Fruit fly (Drosophila melanogaster) whole organism, embryonic: Measurements from ENCODE around the gene CG6149.

Experiments
- Awh ChIP-seq: fragments of 200-800 bp; sonication (Bioruptor generic); IDR thresholded peaks from 2 replicates; pipeline ENCODE4, ENCODE4 v1.3.6; 2022; ENCODE audit warnings: missing biosample characterization, missing genetic modification characterization
- Bgb ChIP-seq: fragments of 200-800 bp; sonication (Bioruptor generic); IDR thresholded peaks from 2 replicates; pipeline ENCODE4 v1.3.6; 2022; ENCODE audit warnings: missing biosample characterization, missing genetic modification characterization; ENCODE audit not compliant: partially characterized antibody
- CG10366 ChIP-seq: fragments of 200-800 bp; sonication (Bioruptor generic); IDR thresholded peaks from 2 replicates; pipeline ENCODE4 v1.3.6; 2022; ENCODE audit warnings: missing biosample characterization, missing genetic modification characterization
- CG11504 ChIP-seq: fragments of 200-800 bp; sonication (Bioruptor generic); optimal IDR thresholded peaks from 3 replicates; lab custom pipeline; 2019; ENCODE audit warnings: missing biosample characterization, mild to moderate bottlenecking, missing genetic modification characterization, moderate library complexity
- CG14965 ChIP-seq: fragments of 200-800 bp; sonication (Bioruptor generic); optimal IDR thresholded peaks from 2 replicates; lab custom pipeline; 2016; ENCODE audit warnings: missing biosample characterization, missing genetic modification characterization, borderline replicate concordance
- CG15011 ChIP-seq: fragments of 200-800 bp; sonication (Bioruptor generic); optimal IDR thresholded peaks from 3 replicates; lab custom pipeline; 2018; ENCODE audit warnings: missing biosample characterization, mild to moderate bottlenecking, missing genetic modification characterization
- CG15601 ChIP-seq: fragments of 200-800 bp; sonication (Bioruptor generic); optimal IDR thresholded peaks from 3 replicates; lab custom pipeline; 2019; ENCODE audit warnings: missing biosample characterization, mild to moderate bottlenecking, missing genetic modification characterization, moderate library complexity
- CG16815 ChIP-seq: fragments of 200-800 bp; sonication (Bioruptor generic); optimal IDR thresholded peaks from 3 replicates; lab custom pipeline; 2017; ENCODE audit warnings: missing biosample characterization, mild to moderate bottlenecking, missing genetic modification characterization
- CG18476 ChIP-seq: fragments of 200-800 bp; sonication (Bioruptor generic); optimal IDR thresholded peaks from 2 replicates; lab custom pipeline; 2016; ENCODE audit warnings: missing biosample characterization, mild to moderate bottlenecking, missing genetic modification characterization
- CG2678 ChIP-seq: fragments of 200-800 bp; sonication (Bioruptor generic); optimal IDR thresholded peaks from 3 replicates; lab custom pipeline; 2019; ENCODE audit warnings: missing biosample characterization, mild to moderate bottlenecking, missing genetic modification characterization, moderate library complexity
- CG30403 ChIP-seq: fragments of 200-800 bp; sonication (Bioruptor generic); optimal IDR thresholded peaks from 3 replicates; lab custom pipeline; 2016; ENCODE audit warnings: missing biosample characterization, missing genetic modification characterization
- CG31441 ChIP-seq: fragments of 200-800 bp; sonication (Bioruptor generic); IDR thresholded peaks from 2 replicates; pipeline ENCODE4 v1.3.6; 2022; ENCODE audit warnings: missing biosample characterization, missing genetic modification characterization
- CG32532 ChIP-seq: fragments of 200-800 bp; sonication (Bioruptor generic); IDR thresholded peaks from 2 replicates; pipeline ENCODE4 v1.3.6; 2022; ENCODE audit warnings: missing biosample characterization, missing genetic modification characterization
- CG34224 ChIP-seq: fragments of 200-800 bp; sonication (Bioruptor generic); IDR thresholded peaks from 3 replicates; pipeline ENCODE4 v1.3.6; 2022; ENCODE audit warnings: missing biosample characterization, missing genetic modification characterization; ENCODE audit not compliant: partially characterized antibody
- CG6813 ChIP-seq: fragments of 200-800 bp; sonication (Bioruptor generic); optimal IDR thresholded peaks from 2 replicates; lab custom pipeline; 2017; ENCODE audit warnings: missing biosample characterization, missing genetic modification characterization, mild to moderate bottlenecking, moderate library complexity, missing genetic modification reagents
- CG7786 ChIP-seq: fragments of 200-800 bp; sonication (Bioruptor generic); optimal IDR thresholded peaks from 2 replicates; lab custom pipeline; 2016; ENCODE audit warnings: missing biosample characterization, missing genetic modification characterization
- CG7839 ChIP-seq: fragments of 200-800 bp; sonication (Bioruptor generic); optimal IDR thresholded peaks from 3 replicates; lab custom pipeline; 2018; ENCODE audit warnings: missing biosample characterization, mild to moderate bottlenecking, missing genetic modification characterization, moderate library complexity
- CoRest ChIP-seq: fragments of 200-800 bp; sonication (Bioruptor generic); optimal IDR thresholded peaks from 3 replicates; lab custom pipeline; 2018; ENCODE audit warnings: missing biosample characterization, mild to moderate bottlenecking, missing genetic modification characterization, moderate library complexity
- D ChIP-seq, 2 experiments: fragments of 200-800 bp in 1 of 2; fragments of >200 bp in 1 of 2; sonication (Bioruptor generic) in 1 of 2; optimal IDR thresholded peaks; 2 replicates in 1 of 2; 3 replicates in 1 of 2; lab custom pipeline; 2017; ENCODE audit warnings: mild to moderate bottlenecking in 1 of 2, missing biosample characterization in 1 of 2, missing genetic modification characterization in 1 of 2, missing genetic modification reagents in 1 of 2
- Dek ChIP-seq: fragments of 200-800 bp; sonication (Bioruptor generic); optimal IDR thresholded peaks from 3 replicates; lab custom pipeline; 2019; ENCODE audit warnings: missing biosample characterization, mild to moderate bottlenecking, missing genetic modification characterization, moderate library complexity
- E2f2 ChIP-seq: fragments of 200-800 bp; sonication (Bioruptor generic); IDR thresholded peaks from 2 replicates; pipeline ENCODE4 v1.3.6; 2022; ENCODE audit warnings: missing biosample characterization, missing genetic modification characterization
- HLH3B ChIP-seq: fragments of 200-800 bp; sonication (Bioruptor generic); IDR thresholded peaks from 2 replicates; pipeline ENCODE4 v1.3.6; 2022; ENCODE audit warnings: missing biosample characterization, missing genetic modification characterization
- Hey ChIP-seq: fragments of 200-800 bp; sonication (Bioruptor generic); optimal IDR thresholded peaks from 3 replicates; lab custom pipeline; 2018; ENCODE audit warnings: missing biosample characterization, mild to moderate bottlenecking, missing genetic modification characterization
- Hr51 ChIP-seq, 2 experiments: fragments of 200-800 bp; sonication (Bioruptor generic); optimal IDR thresholded peaks; 2 replicates in 1 of 2; 3 replicates in 1 of 2; lab custom pipeline; 2016 to 2018; ENCODE audit warnings: missing biosample characterization in 2 of 2, missing genetic modification characterization in 2 of 2, mild to moderate bottlenecking in 1 of 2, moderate library complexity in 1 of 2
- Hr78 ChIP-seq, 2 experiments: fragments of 200-800 bp in 1 of 2; fragments of >200 bp in 1 of 2; sonication (Bioruptor generic) in 1 of 2; optimal IDR thresholded peaks; 2 replicates each; lab custom pipeline; 2017 to 2019; ENCODE audit warnings: missing biosample characterization in 2 of 2, missing genetic modification characterization in 2 of 2, mild to moderate bottlenecking in 1 of 2, moderate library complexity in 1 of 2
- Ptx1 ChIP-seq: fragments of 200-800 bp; sonication (Bioruptor generic); IDR thresholded peaks from 2 replicates; pipeline ENCODE4 v1.3.6; 2022; ENCODE audit warnings: missing biosample characterization, missing genetic modification characterization
- Sox100B ChIP-seq: fragments of 200-800 bp; sonication (Bioruptor generic); optimal IDR thresholded peaks from 3 replicates; lab custom pipeline; 2018; ENCODE audit warnings: missing biosample characterization, mild to moderate bottlenecking, missing genetic modification characterization
- Sox102F ChIP-seq: fragments of 200-800 bp; sonication (Bioruptor generic); optimal IDR thresholded peaks from 2 replicates; lab custom pipeline; 2018; ENCODE audit warnings: missing biosample characterization, mild to moderate bottlenecking, missing genetic modification characterization, moderate library complexity
- Ssrp ChIP-seq: fragments of 200-800 bp; sonication (Bioruptor generic); optimal IDR thresholded peaks from 2 replicates; lab custom pipeline; 2018; ENCODE audit warnings: missing biosample characterization, mild to moderate bottlenecking, missing genetic modification characterization, moderate library complexity
- ab ChIP-seq: fragments of 200-800 bp; sonication (Bioruptor generic); optimal IDR thresholded peaks from 2 replicates; lab custom pipeline; 2016; ENCODE audit warnings: missing biosample characterization, missing genetic modification characterization
- al ChIP-seq: fragments of 200-800 bp; sonication (Bioruptor generic); IDR thresholded peaks from 2 replicates; pipeline ENCODE4 v1.3.6; 2022; ENCODE audit warnings: missing biosample characterization, missing genetic modification characterization
- az2 ChIP-seq: fragments of 200-800 bp; sonication (Bioruptor generic); optimal IDR thresholded peaks from 3 replicates; lab custom pipeline; 2016; ENCODE audit warnings: missing biosample characterization, missing genetic modification characterization
- bsh ChIP-seq, 2 experiments: fragments of 200-800 bp; sonication (Bioruptor generic); optimal IDR thresholded peaks; 2 replicates each; lab custom pipeline; 2017 to 2018; ENCODE audit warnings: mild to moderate bottlenecking in 2 of 2, missing biosample characterization in 2 of 2, missing genetic modification characterization in 2 of 2, moderate library complexity in 1 of 2
- eve ChIP-seq, 2 experiments: fragments of >200 bp; optimal IDR thresholded peaks; 2 replicates each; lab custom pipeline; 2017; ENCODE audit warnings: missing biosample characterization in 2 of 2, missing genetic modification characterization in 2 of 2
- gsb-n ChIP-seq: fragments of 200-800 bp; sonication (Bioruptor generic); optimal IDR thresholded peaks from 3 replicates; lab custom pipeline; 2018; ENCODE audit warnings: missing biosample characterization, mild to moderate bottlenecking, missing genetic modification characterization
- hkb ChIP-seq, 2 experiments: fragments of 200-800 bp in 1 of 2; fragments of >200 bp in 1 of 2; sonication (Bioruptor generic) in 1 of 2; IDR thresholded peaks in 1 of 2; optimal IDR thresholded peaks in 1 of 2; 2 replicates each; pipeline versions ENCODE4 v1.3.6 to Lab custom; 2017 to 2022; ENCODE audit warnings: missing biosample characterization in 1 of 2, missing genetic modification characterization in 1 of 2
- klu ChIP-seq: fragments of 200-800 bp; sonication (Bioruptor generic); IDR thresholded peaks from 2 replicates; pipeline ENCODE4 v1.3.6; 2022; ENCODE audit warnings: missing biosample characterization, missing genetic modification characterization
- lola ChIP-seq, 3 experiments: fragments of >200 bp in 2 of 3; fragments of 200-800 bp in 1 of 3; sonication (Bioruptor generic) in 1 of 3; optimal IDR thresholded peaks; 2 replicates each; lab custom pipeline; 2017 to 2019; ENCODE audit warnings: missing biosample characterization in 3 of 3, missing genetic modification characterization in 3 of 3, mild to moderate bottlenecking in 1 of 3, moderate library complexity in 1 of 3
- mld ChIP-seq: fragments of 200-800 bp; sonication (Bioruptor generic); IDR thresholded peaks from 3 replicates; pipeline ENCODE4 v1.3.6; 2022; ENCODE audit warnings: missing biosample characterization, missing genetic modification characterization; ENCODE audit not compliant: partially characterized antibody
- phol ChIP-seq: fragments of 200-800 bp; sonication (Bioruptor generic); optimal IDR thresholded peaks from 3 replicates; lab custom pipeline; 2018; ENCODE audit warnings: missing biosample characterization, mild to moderate bottlenecking, missing genetic modification characterization, moderate library complexity
- rib ChIP-seq: fragments of 200-800 bp; sonication (Bioruptor generic); IDR thresholded peaks from 2 replicates; pipeline ENCODE4 v1.3.6; 2022; ENCODE audit warnings: missing biosample characterization, missing genetic modification characterization
- sc ChIP-seq, 3 experiments: fragments of >200 bp in 2 of 3; fragments of 200-800 bp in 1 of 3; sonication (Bioruptor generic) in 1 of 3; optimal IDR thresholded peaks; 2 replicates in 2 of 3; 3 replicates in 1 of 3; lab custom pipeline; 2017; ENCODE audit warnings: mild to moderate bottlenecking in 1 of 3, missing biosample characterization in 1 of 3, missing genetic modification characterization in 1 of 3, missing genetic modification reagents in 1 of 3
- sens ChIP-seq: fragments of 200-800 bp; sonication (Bioruptor generic); peaks from one replicate; lab custom pipeline; 2016; ENCODE audit warnings: missing biosample characterization, missing genetic modification characterization
- tio ChIP-seq: fragments of 200-800 bp; sonication (Bioruptor generic); optimal IDR thresholded peaks from 2 replicates; lab custom pipeline; 2017; ENCODE audit warnings: missing biosample characterization, missing genetic modification characterization, inconsistent platforms
- tll ChIP-seq, 2 experiments: fragments of 200-800 bp in 1 of 2; fragments of >200 bp in 1 of 2; sonication (Bioruptor generic) in 1 of 2; optimal IDR thresholded peaks; 2 replicates each; lab custom pipeline; 2017 to 2019; ENCODE audit warnings: missing biosample characterization in 2 of 2, missing genetic modification characterization in 2 of 2, mild to moderate bottlenecking in 1 of 2, moderate library complexity in 1 of 2
- ttk ChIP-seq: fragments of 200-800 bp; sonication (Bioruptor generic); IDR thresholded peaks from 2 replicates; pipeline ENCODE4 v2.1.2; 2022; ENCODE audit warnings: missing biosample characterization, missing genetic modification characterization

Gene CG6149

dm6 chr3L:11407202-11407829 lies 28.0 kb downstream of the CG6149 start (continued):
- TF ChIP-seq CG7839 (tag; lab: Kevin White, UChicago) (peak; percentile 3), CG14965 (GFP tag; lab: Kevin White, UChicago) (no peak), CG30403 (peak; percentile 45), CG10366 (no peak), eve (GFP tag; optimal IDR thresholded peaks at IDR 0.05; lab: Kevin White, UChicago) (peak in 1 of 2 experiments; percentile 61), tio (GFP tag; lab: Kevin White, UChicago) (peak; percentile 19), CG31441 (GFP tag; lab: Robert Waterston, UW) (0 out of 2 replicates have a peak, but pooled peaks have one; percentile 37), sc (optimal IDR thresholded peaks at IDR 0.05; lab: Kevin White, UChicago) (no peak), sc (GFP tag; optimal IDR thresholded peaks at IDR 0.05; lab: Kevin White, UChicago) (peak; percentile 17), al (GFP tag; lab: Robert Waterston, UW) (no peak), Hr78 (GFP tag; optimal IDR thresholded peaks at IDR 0.05; lab: Kevin White, UChicago) (peak in 1 of 2 experiments; percentile 7), ab (GFP tag; lab: Kevin White, UChicago) (no peak), tll (GFP tag; optimal IDR thresholded peaks at IDR 0.05; lab: Kevin White, UChicago) (no peak), az2 (GFP tag; lab: Kevin White, UChicago) (peak; percentile 22), CG2678 (tag; lab: Kevin White, UChicago) (no peak), CoRest (peak; percentile 18), klu (GFP tag; lab: Robert Waterston, UW) (no peak), D (optimal IDR thresholded peaks at IDR 0.05; lab: Kevin White, UChicago) (no peak), D (GFP tag; optimal IDR thresholded peaks at IDR 0.05; lab: Kevin White, UChicago) (peak; percentile 30), CG32532 (GFP tag; lab: Robert Waterston, UW) (peak; percentile 19; the same call in 1 of the 2 replicates), phol (tag; lab: Kevin White, UChicago) (peak; percentile 24), Sox102F (GFP tag; lab: Kevin White, UChicago) (peak; percentile 65), CG15601 (peak; percentile 17), bsh (GFP tag; optimal IDR thresholded peaks at IDR 0.05; lab: Kevin White, UChicago) (peak in 1 of 2 experiments; percentile 39), Awh (GFP tag; lab: Robert Waterston, UW) (peak; percentile 74; the same call in 1 of the 2 replicates), CG7786 (GFP tag; lab: Kevin White, UChicago) (no peak), sens (peak; percentile 77), Hey (tag; lab: Kevin White, UChicago) (no peak), lola (GFP tag; optimal IDR thresholded peaks at IDR 0.05; lab: Kevin White, UChicago) (peak in 1 of 3 experiments; percentile 47), CG16815 (GFP tag; lab: Kevin White, UChicago) (no peak), Sox100B (GFP tag; lab: Kevin White, UChicago) (peak; percentile 28), CG11504 (peak; percentile 50), Hr51 (GFP tag; optimal IDR thresholded peaks at IDR 0.05; lab: Kevin White, UChicago) (peak in 1 of 2 experiments; percentile 45), Bgb (GFP tag; lab: Robert Waterston, UW) (no peak), Ssrp (tag; lab: Kevin White, UChicago) (peak; percentile 37), CG34224 (GFP tag; lab: Robert Waterston, UW) (no peak), gsb-n (tag; lab: Kevin White, UChicago) (peak; percentile 35), CG15011 (GFP tag; lab: Kevin White, UChicago) (no peak), hkb (optimal IDR thresholded peaks at IDR 0.05; lab: Kevin White, UChicago) (no peak), hkb (GFP tag; IDR thresholded peaks at IDR 0.05; lab: Robert Waterston, UW) (no peak), ttk (GFP tag; lab: Robert Waterston, UW) (no peak), rib (GFP tag; lab: Robert Waterston, UW) (0 out of 2 replicates have a peak, but pooled peaks have one; percentile 11), Dek (tag; lab: Kevin White, UChicago) (peak; percentile 6), HLH3B (GFP tag; lab: Robert Waterston, UW) (0 out of 2 replicates have a peak, but pooled peaks have one; percentile 17), mld (GFP tag; lab: Robert Waterston, UW) (no peak), E2f2 (GFP tag; lab: Robert Waterston, UW) (no peak), CG6813 (GFP tag; lab: Kevin White, UChicago) (no peak), CG18476 (no peak), Ptx1 (GFP tag; lab: Robert Waterston, UW) (0 out of 2 replicates have a peak, but pooled peaks have one; percentile 5)
